Worm (Caenorhabditis elegans) whole organism, L4 larva: ENCODE data around the gene Y39A1A.21.

Experiments used
- D1046.2 ChIP-seq: fragments of 200-800 bp; sonication (Bioruptor generic); IDR thresholded peaks from 2 replicates; pipeline ENCODE4 v1.3.6; 2022; ENCODE audit warnings: missing genetic modification characterization, missing compliant biosample characterization
- F26F4.8 ChIP-seq: fragments of 200-800 bp; sonication (Bioruptor generic); conservative IDR thresholded peaks from 2 replicates; pipeline ENCODE4 v1.3.6; 2022; ENCODE audit warnings: missing genetic modification characterization, missing compliant biosample characterization
- F44E2.7 ChIP-seq: fragments of 200-800 bp; sonication (Bioruptor generic); IDR thresholded peaks from 2 replicates; pipeline ENCODE4 v2.1.2; 2022; ENCODE audit warnings: missing genetic modification characterization, missing compliant biosample characterization
- F49E8.2 ChIP-seq: sonication (generic microtip); optimal IDR thresholded peaks from 2 replicates; lab custom pipeline; 2016; ENCODE audit warnings: missing compliant biosample characterization, mild to moderate bottlenecking, missing genetic modification characterization, borderline replicate concordance
- T20F7.1 ChIP-seq: fragments of 200-800 bp; sonication (Bioruptor generic); optimal IDR thresholded peaks from 2 replicates; lab custom pipeline; 2018; ENCODE audit warnings: mild to moderate bottlenecking, missing genetic modification characterization, missing compliant biosample characterization
- T26A8.4 ChIP-seq: fragments of 200-800 bp; sonication (Bioruptor generic); IDR thresholded peaks from 2 replicates; pipeline ENCODE4 v1.3.6; 2022; ENCODE audit warnings: missing genetic modification characterization, missing compliant biosample characterization
- Y5F2A.4 ChIP-seq: fragments of 200-800 bp; sonication (Bioruptor generic); optimal IDR thresholded peaks from 2 replicates; lab custom pipeline; 2018; ENCODE audit warnings: mild to moderate bottlenecking, missing genetic modification characterization, missing compliant biosample characterization
- Y75B8A.6 ChIP-seq: fragments of 200-800 bp; sonication (Bioruptor generic); IDR thresholded peaks from 2 replicates; pipeline ENCODE4 v1.3.6; 2022; ENCODE audit warnings: missing genetic modification reagents, missing genetic modification characterization, missing compliant biosample characterization
- ZK546.5 ChIP-seq, 2 experiments: sonication (generic microtip); optimal IDR thresholded peaks; 2 replicates each; lab custom pipeline; 2017; ENCODE audit warnings: missing biosample characterization in 2 of 2, missing genetic modification characterization in 2 of 2
- aha-1 ChIP-seq: fragments of 150-350 bp; peaks from one replicate; lab custom pipeline; 2014; ENCODE audit warnings: missing biosample characterization, missing genetic modification characterization
- ama-1 ChIP-seq: fragments of 150-350 bp; optimal IDR thresholded peaks from 2 replicates; lab custom pipeline; 2014; ENCODE audit warnings: inconsistent platforms, mixed read lengths
- ceh-20 ChIP-seq: fragments of 200-800 bp; sonication (Bioruptor generic); IDR thresholded peaks from 2 replicates; pipeline ENCODE4 v1.3.6; 2022; ENCODE audit warnings: missing genetic modification reagents, missing genetic modification characterization, missing compliant biosample characterization
- ceh-62 ChIP-seq: sonication (generic microtip); optimal IDR thresholded peaks from 2 replicates; lab custom pipeline; 2017; ENCODE audit warnings: missing biosample characterization, missing genetic modification characterization
- cey-2 ChIP-seq: sonication (generic microtip); optimal IDR thresholded peaks from 3 replicates; lab custom pipeline; 2017; ENCODE audit warnings: missing genetic modification characterization, mild to moderate bottlenecking, missing compliant biosample characterization, antibody characterized with exemption, borderline replicate concordance; ENCODE audit not compliant: insufficient read depth
- daf-16 ChIP-seq, 3 experiments: sonication (generic microtip); optimal IDR thresholded peaks; 2 replicates each; lab custom pipeline; 2016 to 2017; ENCODE audit warnings: missing genetic modification characterization in 3 of 3, missing genetic modification reagents in 3 of 3, mild to moderate bottlenecking in 2 of 3, missing compliant biosample characterization in 2 of 3, missing biosample characterization in 1 of 3, moderate library complexity in 1 of 3
- daf-8 ChIP-seq: fragments of 200-800 bp; sonication (Bioruptor generic); IDR thresholded peaks from 2 replicates; pipeline ENCODE4 v1.3.6; 2022; ENCODE audit warnings: missing genetic modification characterization, missing compliant biosample characterization
- dmd-6 ChIP-seq: fragments of 200-800 bp; sonication (Bioruptor generic); IDR thresholded peaks from 2 replicates; pipeline ENCODE4 v1.3.6; 2022; ENCODE audit warnings: missing genetic modification reagents, missing genetic modification characterization, missing compliant biosample characterization
- duxl-1 ChIP-seq: sonication (generic microtip); optimal IDR thresholded peaks from 2 replicates; lab custom pipeline; 2016; ENCODE audit warnings: mild to moderate bottlenecking, missing genetic modification characterization, moderate library complexity, missing compliant biosample characterization; ENCODE audit not compliant: poor library complexity
- fos-1 ChIP-seq: fragments of 150-350 bp; optimal IDR thresholded peaks from 2 replicates; lab custom pipeline; 2014; ENCODE audit warnings: missing biosample characterization, missing genetic modification characterization
- gei-8 ChIP-seq: fragments of 200-800 bp; sonication (Bioruptor generic); optimal IDR thresholded peaks from 2 replicates; lab custom pipeline; 2018; ENCODE audit warnings: mild to moderate bottlenecking, missing genetic modification characterization, missing compliant biosample characterization
- hif-1 ChIP-seq, 2 experiments: sonication (generic microtip); optimal IDR thresholded peaks; 2 replicates each; lab custom pipeline; 2016 to 2017; ENCODE audit warnings: missing compliant biosample characterization in 2 of 2, missing genetic modification characterization in 2 of 2, missing genetic modification reagents in 2 of 2, missing genotype in 2 of 2, mild to moderate bottlenecking in 1 of 2
- hlh-30 ChIP-seq: sonication (generic microtip); optimal IDR thresholded peaks from 2 replicates; lab custom pipeline; 2017; ENCODE audit warnings: antibody characterized with exemption, mild to moderate bottlenecking, missing genetic modification characterization, missing compliant biosample characterization; ENCODE audit not compliant: insufficient read depth
- jun-1 ChIP-seq: fragments of 150-350 bp; optimal IDR thresholded peaks from 2 replicates; lab custom pipeline; 2014; ENCODE audit warnings: missing biosample characterization, missing genetic modification reagents, missing genetic modification characterization
- lim-7 ChIP-seq: fragments of 200-800 bp; sonication (Bioruptor generic); IDR thresholded peaks from 2 replicates; pipeline ENCODE4 v1.3.6; 2022; ENCODE audit warnings: missing genetic modification characterization, missing compliant biosample characterization
- lin-13 ChIP-seq: fragments of 150-350 bp; optimal IDR thresholded peaks from 2 replicates; lab custom pipeline; 2014; ENCODE audit warnings: missing biosample characterization, missing genetic modification reagents, missing genetic modification characterization
- lin-15B ChIP-seq: fragments of 150-350 bp; sonication (generic microtip); optimal IDR thresholded peaks from 3 replicates; lab custom pipeline; 2014; ENCODE audit warnings: missing biosample characterization, missing genetic modification characterization
- lin-38 ChIP-seq: fragments of 200-800 bp; sonication (Bioruptor generic); IDR thresholded peaks from 2 replicates; pipeline ENCODE4 v1.3.6; 2022; ENCODE audit warnings: missing genetic modification reagents, missing genetic modification characterization, missing compliant biosample characterization
- mdl-1 ChIP-seq, 2 experiments: fragments of 150-350 bp in 1 of 2; sonication (generic microtip) in 1 of 2; optimal IDR thresholded peaks; 2 replicates each; lab custom pipeline; 2014 to 2017; ENCODE audit warnings: missing biosample characterization in 2 of 2, missing genetic modification characterization in 2 of 2
- mes-2 ChIP-seq: sonication (generic microtip); optimal IDR thresholded peaks from 2 replicates; lab custom pipeline; 2016; ENCODE audit warnings: missing genotype, mild to moderate bottlenecking, missing genetic modification characterization, missing compliant biosample characterization; ENCODE audit not compliant: poor library complexity, severe bottlenecking
- nhr-10 ChIP-seq: fragments of 150-350 bp; optimal IDR thresholded peaks from 2 replicates; lab custom pipeline; 2014; ENCODE audit warnings: missing biosample characterization, missing genetic modification characterization
- nhr-102 ChIP-seq: sonication (generic microtip); optimal IDR thresholded peaks from 2 replicates; lab custom pipeline; 2016; ENCODE audit warnings: mild to moderate bottlenecking, missing genetic modification characterization, moderate library complexity, missing compliant biosample characterization
- nhr-11 ChIP-seq: fragments of 150-350 bp; optimal IDR thresholded peaks from 2 replicates; lab custom pipeline; 2014; ENCODE audit warnings: missing biosample characterization, missing genetic modification characterization
- nhr-111 ChIP-seq: fragments of 200-800 bp; sonication (Bioruptor generic); optimal IDR thresholded peaks from 2 replicates; lab custom pipeline; 2018; ENCODE audit warnings: mild to moderate bottlenecking, missing genetic modification characterization, missing compliant biosample characterization
- nhr-28 ChIP-seq: fragments of 150-350 bp; optimal IDR thresholded peaks from 2 replicates; lab custom pipeline; 2014; ENCODE audit warnings: missing biosample characterization, missing genetic modification characterization
- nhr-41 ChIP-seq: fragments of 200-800 bp; sonication (Bioruptor generic); IDR thresholded peaks from 2 replicates; pipeline ENCODE4 v1.3.6; 2022; ENCODE audit warnings: missing genetic modification reagents, missing genetic modification characterization, missing compliant biosample characterization
- nhr-42 ChIP-seq: fragments of 200-800 bp; sonication (Bioruptor generic); IDR thresholded peaks from 2 replicates; pipeline ENCODE4 v1.3.6; 2022; ENCODE audit warnings: missing genetic modification characterization, missing compliant biosample characterization
- nhr-48 ChIP-seq: sonication (generic microtip); optimal IDR thresholded peaks from 2 replicates; lab custom pipeline; 2016; ENCODE audit warnings: mild to moderate bottlenecking, missing genetic modification characterization, missing compliant biosample characterization
- nhr-76 ChIP-seq: fragments of 150-350 bp; optimal IDR thresholded peaks from 2 replicates; lab custom pipeline; 2014; ENCODE audit warnings: missing biosample characterization, missing genetic modification characterization
- pha-4 ChIP-seq, 2 experiments: fragments of 150-350 bp in 1 of 2; fragments of 200-800 bp in 1 of 2; sonication (Bioruptor generic) in 1 of 2; IDR thresholded peaks in 1 of 2; optimal IDR thresholded peaks in 1 of 2; 2 replicates each; pipeline versions ENCODE4 v1.3.6 to Lab custom; 2014 to 2022; ENCODE audit warnings: missing genetic modification characterization in 2 of 2, missing genetic modification reagents in 2 of 2, missing biosample characterization in 1 of 2, missing compliant biosample characterization in 1 of 2
- php-3 ChIP-seq: fragments of 200-800 bp; sonication (Bioruptor generic); IDR thresholded peaks from 2 replicates; pipeline ENCODE4 v1.3.6; 2022; ENCODE audit warnings: missing genetic modification reagents, missing genetic modification characterization, missing compliant biosample characterization
- saeg-2 ChIP-seq: fragments of 200-800 bp; sonication (Bioruptor generic); IDR thresholded peaks from 2 replicates; pipeline ENCODE4 v1.3.6; 2022; ENCODE audit warnings: missing genetic modification reagents, missing genetic modification characterization, missing compliant biosample characterization
- tag-97 ChIP-seq: fragments of 200-800 bp; sonication (Bioruptor generic); IDR thresholded peaks from 2 replicates; pipeline ENCODE4 v1.3.6; 2022; ENCODE audit warnings: missing genetic modification characterization, missing compliant biosample characterization
- unc-130 ChIP-seq: sonication (generic microtip); optimal IDR thresholded peaks from 2 replicates; lab custom pipeline; 2016; ENCODE audit warnings: missing genetic modification reagents, missing genetic modification characterization, missing compliant biosample characterization
- vab-7 ChIP-seq: fragments of 200-800 bp; sonication (Bioruptor generic); IDR thresholded peaks from 2 replicates; pipeline ENCODE4 v1.3.6; 2022; ENCODE audit warnings: missing genetic modification reagents, missing genetic modification characterization, missing compliant biosample characterization
- zag-1 ChIP-seq: fragments of 150-350 bp; optimal IDR thresholded peaks from 2 replicates; lab custom pipeline; 2014; ENCODE audit warnings: missing biosample characterization, missing genetic modification characterization
- zfp-2 ChIP-seq: sonication (generic microtip); optimal IDR thresholded peaks from 2 replicates; lab custom pipeline; 2016; ENCODE audit warnings: mild to moderate bottlenecking, missing genetic modification characterization, missing compliant biosample characterization
- zfp-3 ChIP-seq: fragments of 200-800 bp; sonication (Bioruptor generic); conservative IDR thresholded peaks from 2 replicates; pipeline ENCODE4 v1.3.6; 2022; ENCODE audit warnings: missing genetic modification reagents, missing genetic modification characterization, missing compliant biosample characterization
- zip-2 ChIP-seq: fragments of 150-350 bp; optimal IDR thresholded peaks from 2 replicates; lab custom pipeline; 2014; ENCODE audit warnings: missing biosample characterization, missing genetic modification characterization

Gene Y39A1A.21

DNA sequence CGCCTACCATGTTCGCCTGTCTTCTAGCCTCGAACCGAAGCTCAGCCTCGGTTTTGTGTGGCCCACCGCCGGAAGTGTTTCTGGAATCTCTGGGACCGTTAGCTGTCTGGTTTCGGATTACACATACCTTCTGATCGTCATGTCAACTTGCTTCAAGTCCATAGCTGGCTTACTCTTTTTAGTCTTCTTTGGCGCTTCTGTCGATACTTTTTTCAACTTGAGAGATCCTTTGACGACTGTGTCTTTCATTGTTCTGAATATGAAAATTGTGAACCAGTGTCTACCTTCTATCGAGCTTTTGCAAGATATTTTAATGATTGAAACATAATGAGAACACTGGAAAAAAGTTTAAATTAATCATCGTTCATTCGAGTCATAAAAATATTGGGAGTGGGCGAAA, 33.7 kb upstream of the Y39A1A.21 start, which contains the start of gene K01G5.8:
K01G5.8 (minus strand) TSS at position 255 of the 400 bp plus-strand sequence.
- TF ChIP-seq zip-2 (tag; lab: Kevin White, UChicago), result no peak
- 0 out of 2 replicates have a peak, but pooled peaks have one; percentile 48 for TF ChIP-seq nhr-42 (GFP tag; lab: Robert Waterston, UW)
- peak; percentile 41 for TF ChIP-seq ama-1 (lab: Kevin White, UChicago)
- 0 out of 2 replicates have a peak, but pooled peaks have one; percentile 5 for TF ChIP-seq lim-7 (GFP tag; lab: Robert Waterston, UW)
- TF ChIP-seq mdl-1 (tag; optimal IDR thresholded peaks at IDR 0.05; lab: Kevin White, UChicago), result no peak
- 0 out of 2 replicates have a peak, but pooled peaks have one; percentile 12 for TF ChIP-seq pha-4 (GFP tag; IDR thresholded peaks at IDR 0.05; lab: Robert Waterston, UW)
- TF ChIP-seq pha-4 (tag; optimal IDR thresholded peaks at IDR 0.05; lab: Kevin White, UChicago), result no peak
- TF ChIP-seq lin-15B (tag; lab: Kevin White, UChicago), result no peak
- no peak for TF ChIP-seq D1046.2 (GFP tag; lab: Robert Waterston, UW)
- no peak for TF ChIP-seq nhr-48 (tag; lab: Kevin White, UChicago)
- TF ChIP-seq lin-38 (GFP tag; lab: Robert Waterston, UW), result peak; percentile 63
- TF ChIP-seq F49E8.2, result peak; percentile 8
- no peak for TF ChIP-seq fos-1
- TF ChIP-seq Y75B8A.6 (GFP tag; lab: Robert Waterston, UW), result 0 out of 2 replicates have a peak, but pooled peaks have one; percentile 39

- TF ChIP-seq gei-8 (GFP tag; lab: Kevin White, UChicago), result no peak
- TF ChIP-seq lin-15B (tag; lab: Kevin White, UChicago), result no peak
- no peak for TF ChIP-seq nhr-41 (GFP tag; lab: Robert Waterston, UW)
- no peak for TF ChIP-seq daf-16 (GFP tag; optimal IDR thresholded peaks at IDR 0.05; lab: Kevin White, UChicago)
- TF ChIP-seq daf-16 (tag; optimal IDR thresholded peaks at IDR 0.05; lab: Kevin White, UChicago), result peak; percentile 4
- TF ChIP-seq ceh-20 (GFP tag; lab: Robert Waterston, UW), result no peak
- no peak for TF ChIP-seq tag-97 (GFP tag; lab: Robert Waterston, UW)
- peak; percentile 69 for TF ChIP-seq hlh-30
- TF ChIP-seq mes-2 (tag; lab: Kevin White, UChicago), result peak; percentile 66
- TF ChIP-seq zfp-3 (GFP tag; lab: Robert Waterston, UW), result 0 out of 2 replicates have a peak, but pooled peaks have one; percentile 49
- peak; percentile 50 for TF ChIP-seq nhr-11 (tag; lab: Kevin White, UChicago)
- TF ChIP-seq duxl-1 (tag; lab: Kevin White, UChicago), result no peak
- TF ChIP-seq vab-7, result no peak
- TF ChIP-seq hif-1 (tag; optimal IDR thresholded peaks at IDR 0.05; lab: Kevin White, UChicago), result peak in 1 of 2 experiments; percentile 48
- no peak for TF ChIP-seq unc-130 (GFP tag; lab: Kevin White, UChicago)
- TF ChIP-seq zfp-2 (tag; lab: Kevin White, UChicago), result no peak
- no peak for TF ChIP-seq nhr-76
- TF ChIP-seq ZK546.5 (tag; optimal IDR thresholded peaks at IDR 0.05; lab: Kevin White, UChicago), result no peak
- TF ChIP-seq nhr-48 (tag; lab: Kevin White, UChicago), result peak; percentile 7
- no peak for TF ChIP-seq php-3 (GFP tag; lab: Robert Waterston, UW)
- no peak for TF ChIP-seq cey-2 (tag; lab: Kevin White, UChicago)
- no peak for TF ChIP-seq F44E2.7 (GFP tag; lab: Robert Waterston, UW)
- TF ChIP-seq nhr-10 (tag; lab: Kevin White, UChicago), result no peak
- TF ChIP-seq nhr-28 (tag; lab: Kevin White, UChicago), result no peak
- TF ChIP-seq Y5F2A.4, result no peak
- no peak for TF ChIP-seq lin-13 (GFP tag; lab: Kevin White, UChicago)
- no peak for TF ChIP-seq F26F4.8
- TF ChIP-seq nhr-111 (GFP tag; lab: Kevin White, UChicago), result no peak
- no peak for TF ChIP-seq T20F7.1 (GFP tag; lab: Kevin White, UChicago)
- TF ChIP-seq ceh-62, result no peak
- TF ChIP-seq F49E8.2, result no peak
- TF ChIP-seq aha-1, result peak; percentile 97
- peak; percentile 23 for TF ChIP-seq nhr-102 (tag; lab: Kevin White, UChicago)
- TF ChIP-seq daf-8 (GFP tag; lab: Robert Waterston, UW), result no peak
- no peak for TF ChIP-seq jun-1
- no peak for TF ChIP-seq saeg-2 (GFP tag; lab: Robert Waterston, UW)
- TF ChIP-seq T26A8.4 (GFP tag; lab: Robert Waterston, UW), result peak; percentile 26; the same call in 1 of the 2 replicates
- TF ChIP-seq dmd-6 (GFP tag; lab: Robert Waterston, UW), result 0 out of 2 replicates have a peak, but pooled peaks have one; percentile 14
- TF ChIP-seq zag-1 (tag; lab: Kevin White, UChicago), result no peak
Measured at ce11 chrIII:10739902-10740301, 33.1 kb upstream of the Y39A1A.21 start.
